Worm (Caenorhabditis elegans) whole organism, midembryonic: ENCODE data around the gene F55F3.4.

Experiments used
- flt-1 ChIP-seq: fragments of 200-800 bp; sonication (Bioruptor generic); IDR thresholded peaks from 2 replicates; pipeline ENCODE4 v1.3.6; 2022; ENCODE audit warnings: missing genetic modification characterization, missing compliant biosample characterization
- tab-1 ChIP-seq: fragments of 200-800 bp; sonication (Bioruptor generic); IDR thresholded peaks from 2 replicates; pipeline ENCODE4 v1.3.6; 2022; ENCODE audit warnings: missing genetic modification characterization, missing compliant biosample characterization

ce11 chrX:13746231-13746630 lies 39.1 kb upstream of the F55F3.4 start:
- TF ChIP-seq tab-1 (GFP tag; lab: Robert Waterston, UW) (no peak), flt-1 (GFP tag; lab: Robert Waterston, UW) (no peak)
